Fruit fly (Drosophila melanogaster): ENCODE data around the gene Syp.

DNA sequence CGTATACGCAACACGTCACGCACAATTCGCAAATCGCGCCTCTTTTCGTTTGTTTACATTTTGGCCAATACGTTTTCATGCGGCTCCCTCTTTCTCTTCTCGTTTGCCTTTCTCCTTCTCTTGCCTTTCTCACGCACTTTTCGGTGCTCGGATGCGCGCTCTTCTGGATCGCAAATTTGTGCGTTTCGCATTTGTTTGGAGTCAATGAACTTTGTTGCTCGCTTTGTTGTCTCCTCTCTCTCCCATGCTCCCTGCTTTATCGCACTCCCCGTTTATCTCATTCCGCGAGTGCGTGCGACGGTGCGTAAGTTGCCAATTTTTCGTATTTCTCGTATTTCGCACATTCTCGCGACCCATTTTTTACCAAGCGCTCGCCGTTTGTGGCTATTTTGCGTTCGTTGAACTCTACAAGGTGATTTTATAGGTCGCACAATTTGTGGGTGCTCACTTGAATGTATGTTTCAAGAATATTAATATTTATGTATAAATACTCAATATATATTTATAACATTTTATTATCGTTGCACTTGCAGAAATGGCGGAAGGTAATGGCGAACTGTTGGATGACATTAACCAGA, 34.8 kb downstream of the Syp start:
- no peak for TF ChIP-seq ttk (optimal IDR thresholded peaks at IDR 0.05)
- no peak for TF ChIP-seq Myc (optimal IDR thresholded peaks at IDR 0.05)
- TF ChIP-seq psq (optimal IDR thresholded peaks at IDR 0.05), result no peak
- TF ChIP-seq Sin3A (optimal IDR thresholded peaks at IDR 0.05), result no peak
